Worm (Caenorhabditis elegans): ENCODE data around the gene C54F6.17.
"Not testable (repeated sequence)": the region's sequence is repeated elsewhere in the genome, so short reads cannot be mapped to it uniquely, and the experiment has no call there.

DNA sequence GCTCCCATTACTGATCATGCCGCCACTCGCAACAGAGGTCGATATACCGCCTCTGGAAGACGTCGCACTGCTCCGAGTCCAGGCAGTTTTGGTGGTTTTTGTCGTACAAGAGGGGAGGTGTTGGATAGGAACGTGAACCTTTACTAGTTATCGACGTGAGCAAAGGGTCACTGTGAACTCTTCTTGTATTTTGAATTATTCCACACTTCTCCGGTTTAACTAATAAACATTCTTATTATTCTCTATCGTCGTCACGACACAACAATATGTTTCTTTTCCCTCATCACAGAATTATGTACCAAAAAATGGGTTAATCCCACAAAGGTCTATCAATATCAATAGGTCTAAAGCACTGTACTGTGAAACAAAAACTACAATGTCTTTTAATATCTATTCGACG is 15.8 kb upstream of the C54F6.17 start, which contains the start of gene nhr-171:
- not testable (repeated sequence) for TF ChIP-seq B0035.1 (tag; optimal IDR thresholded peaks at IDR 0.05); pha-4 (tag; optimal IDR thresholded peaks at IDR 0.05); nhr-90 (tag; optimal IDR thresholded peaks at IDR 0.05); hlh-26 (GFP tag; conservative IDR thresholded peaks at IDR 0.05); dpl-1 (GFP tag; optimal IDR thresholded peaks at IDR 0.05); dox-1 (GFP tag; IDR thresholded peaks at IDR 0.05); lin-35 (GFP tag; optimal IDR thresholded peaks at IDR 0.05); F23B12.7 (tag; optimal IDR thresholded peaks at IDR 0.05; ENCODE audit: insufficient read depth); snpc-4 (GFP tag; optimal IDR thresholded peaks at IDR 0.05); snpc-4 (tag; optimal IDR thresholded peaks at IDR 0.05); unc-62 (GFP tag; optimal IDR thresholded peaks at IDR 0.05); K12H6.12 (tag; optimal IDR thresholded peaks at IDR 0.05); egl-18 (GFP tag; IDR thresholded peaks at IDR 0.05); madf-8 (GFP tag; conservative IDR thresholded peaks at IDR 0.05); Y53F4B.3 (GFP tag; IDR thresholded peaks at IDR 0.05)
